Worm (Caenorhabditis elegans) whole organism, young adult: ENCODE data around the gene Y49G5A.1.

Experiments used
- B0035.1 ChIP-seq: sonication (generic microtip); optimal IDR thresholded peaks from 2 replicates; lab custom pipeline; 2016; ENCODE audit warnings: missing genetic modification characterization, mild to moderate bottlenecking, missing compliant biosample characterization, missing genotype, missing genetic modification reagents
- B0336.3 ChIP-seq: fragments of 200-800 bp; sonication (Bioruptor generic); IDR thresholded peaks from 2 replicates; pipeline ENCODE4 v1.3.6; 2022; ENCODE audit warnings: missing genetic modification characterization, missing compliant biosample characterization
- C06A6.2 ChIP-seq: fragments of 200-800 bp; sonication (Bioruptor generic); conservative IDR thresholded peaks from 2 replicates; pipeline ENCODE4 v1.3.6; 2022; ENCODE audit warnings: missing genetic modification characterization, missing compliant biosample characterization
- C17E4.6 ChIP-seq: fragments of 200-800 bp; sonication (Bioruptor generic); IDR thresholded peaks from 2 replicates; pipeline ENCODE4 v1.3.6; 2022; ENCODE audit warnings: missing genetic modification reagents, missing genetic modification characterization, missing compliant biosample characterization
- F22D6.2 ChIP-seq: sonication (generic microtip); optimal IDR thresholded peaks from 2 replicates; lab custom pipeline; 2016; ENCODE audit warnings: mild to moderate bottlenecking, missing genetic modification characterization, missing compliant biosample characterization
- F39B2.1 ChIP-seq: fragments of 200-800 bp; sonication (Bioruptor generic); IDR thresholded peaks from 2 replicates; pipeline ENCODE4 v1.3.6; 2022; ENCODE audit warnings: missing genetic modification reagents, missing genetic modification characterization, missing compliant biosample characterization
- F52B5.7 ChIP-seq: sonication (generic microtip); optimal IDR thresholded peaks from 2 replicates; lab custom pipeline; 2016; ENCODE audit warnings: mild to moderate bottlenecking, missing genetic modification characterization, missing compliant biosample characterization
- K12H6.12 ChIP-seq: fragments of 200-800 bp; sonication (Bioruptor generic); optimal IDR thresholded peaks from 2 replicates; lab custom pipeline; 2018; ENCODE audit warnings: mild to moderate bottlenecking, missing genetic modification characterization, missing compliant biosample characterization
- T26A5.8 ChIP-seq: sonication (generic microtip); optimal IDR thresholded peaks from 2 replicates; lab custom pipeline; 2016; ENCODE audit warnings: missing genetic modification characterization, missing compliant biosample characterization
- Y56A3A.18 ChIP-seq: fragments of 200-800 bp; sonication (Bioruptor generic); IDR thresholded peaks from 2 replicates; pipeline ENCODE4 v1.3.6; 2022; ENCODE audit warnings: missing genetic modification reagents, missing genetic modification characterization, missing compliant biosample characterization
- ama-1 ChIP-seq, 3 experiments: fragments of 150-350 bp in 1 of 3; sonication (generic microtip) in 2 of 3; optimal IDR thresholded peaks; 2 replicates each; lab custom pipeline; 2014 to 2018; ENCODE audit warnings: missing biosample characterization in 2 of 3, missing genetic modification characterization in 2 of 3, missing genetic modification reagents in 2 of 3
- aptf-2 ChIP-seq: fragments of 200-800 bp; sonication (Bioruptor generic); conservative IDR thresholded peaks from 2 replicates; pipeline ENCODE4 v1.3.6; 2022; ENCODE audit warnings: missing genetic modification reagents, missing genetic modification characterization, missing compliant biosample characterization
- atf-7 ChIP-seq: sonication (generic microtip); optimal IDR thresholded peaks from 2 replicates; lab custom pipeline; 2017; ENCODE audit warnings: mild to moderate bottlenecking, missing genetic modification characterization, missing compliant biosample characterization
- athp-1 ChIP-seq: sonication (generic microtip); optimal IDR thresholded peaks from 2 replicates; lab custom pipeline; 2017; ENCODE audit warnings: mild to moderate bottlenecking, missing genetic modification characterization, missing compliant biosample characterization
- attf-5 ChIP-seq: fragments of 200-800 bp; sonication (Bioruptor generic); optimal IDR thresholded peaks from 2 replicates; lab custom pipeline; 2018; ENCODE audit warnings: mild to moderate bottlenecking, missing genetic modification characterization, missing compliant biosample characterization
- ccch-3 ChIP-seq: fragments of 200-800 bp; sonication (Bioruptor generic); optimal IDR thresholded peaks from 2 replicates; lab custom pipeline; 2018; ENCODE audit warnings: mild to moderate bottlenecking, missing genetic modification characterization, missing compliant biosample characterization
- cebp-1 ChIP-seq, 2 experiments: fragments of 200-800 bp in 1 of 2; sonication (Bioruptor generic) in 1 of 2; sonication (generic microtip) in 1 of 2; IDR thresholded peaks in 1 of 2; optimal IDR thresholded peaks in 1 of 2; 2 replicates each; pipeline versions ENCODE4 v1.3.6 to Lab custom; 2017 to 2022; ENCODE audit warnings: missing compliant biosample characterization in 2 of 2, missing genetic modification characterization in 2 of 2, mild to moderate bottlenecking in 1 of 2, missing genetic modification reagents in 1 of 2, moderate library complexity in 1 of 2
- ceh-40 ChIP-seq: fragments of 200-800 bp; sonication (Bioruptor generic); IDR thresholded peaks from 2 replicates; pipeline ENCODE4 v1.3.6; 2022; ENCODE audit warnings: missing genetic modification characterization, missing compliant biosample characterization
- ceh-79 ChIP-seq: sonication (generic microtip); optimal IDR thresholded peaks from 2 replicates; lab custom pipeline; 2017; ENCODE audit warnings: mild to moderate bottlenecking, missing genetic modification characterization, missing compliant biosample characterization
- ceh-91 ChIP-seq: fragments of 200-800 bp; sonication (Bioruptor generic); IDR thresholded peaks from 2 replicates; pipeline ENCODE4 v1.3.6; 2022; ENCODE audit warnings: missing genetic modification reagents, missing genetic modification characterization, missing compliant biosample characterization
- die-1 ChIP-seq: sonication (generic microtip); optimal IDR thresholded peaks from 2 replicates; lab custom pipeline; 2016; ENCODE audit warnings: missing genotype, mild to moderate bottlenecking, missing genetic modification characterization, missing compliant biosample characterization
- dox-1 ChIP-seq: fragments of 200-800 bp; sonication (Bioruptor generic); IDR thresholded peaks from 2 replicates; pipeline ENCODE4 v1.3.6; 2022; ENCODE audit warnings: missing genetic modification reagents, missing genetic modification characterization, missing compliant biosample characterization
- egl-44 ChIP-seq: fragments of 200-800 bp; sonication (Bioruptor generic); IDR thresholded peaks from 2 replicates; pipeline ENCODE4 v1.3.6; 2022; ENCODE audit warnings: missing genetic modification reagents, missing genetic modification characterization, missing compliant biosample characterization
- egrh-3 ChIP-seq: fragments of 200-800 bp; sonication (Bioruptor generic); IDR thresholded peaks from 2 replicates; pipeline ENCODE4 v1.3.6; 2022; ENCODE audit warnings: missing genetic modification reagents, missing genetic modification characterization, missing compliant biosample characterization
- fkh-3 ChIP-seq: sonication (generic microtip); optimal IDR thresholded peaks from 2 replicates; lab custom pipeline; 2016; ENCODE audit warnings: mild to moderate bottlenecking, missing genetic modification characterization, missing compliant biosample characterization
- him-1 ChIP-seq: sonication (generic microtip); optimal IDR thresholded peaks from 2 replicates; lab custom pipeline; 2016; ENCODE audit warnings: missing genotype, missing genetic modification reagents, missing genetic modification characterization, missing compliant biosample characterization
- hmg-1.2 ChIP-seq: fragments of 200-800 bp; sonication (Bioruptor generic); IDR thresholded peaks from 2 replicates; pipeline ENCODE4 v1.3.6; 2022; ENCODE audit warnings: missing genetic modification reagents, missing genetic modification characterization, missing compliant biosample characterization
- hmg-20 ChIP-seq: fragments of 200-800 bp; sonication (Bioruptor generic); IDR thresholded peaks from 2 replicates; pipeline ENCODE4 v1.3.6; 2022; ENCODE audit warnings: missing genetic modification reagents, missing genetic modification characterization, missing compliant biosample characterization
- hsf-1 ChIP-seq: fragments of 200-800 bp; sonication (Bioruptor generic); IDR thresholded peaks from 2 replicates; pipeline ENCODE4 v1.3.6; 2022; ENCODE audit warnings: missing genetic modification reagents, missing genetic modification characterization, missing compliant biosample characterization
- let-526 ChIP-seq: fragments of 200-800 bp; sonication (Bioruptor generic); IDR thresholded peaks from 2 replicates; pipeline ENCODE4 v1.3.6; 2022; ENCODE audit warnings: missing genetic modification reagents, missing genetic modification characterization, missing compliant biosample characterization
- lin-40 ChIP-seq: sonication (generic microtip); optimal IDR thresholded peaks from 2 replicates; lab custom pipeline; 2016; ENCODE audit warnings: missing genetic modification characterization, mild to moderate bottlenecking, missing compliant biosample characterization, missing genotype, missing genetic modification reagents
- madf-6 ChIP-seq: fragments of 200-800 bp; sonication (Bioruptor generic); IDR thresholded peaks from 2 replicates; pipeline ENCODE4 v1.3.6; 2022; ENCODE audit warnings: missing genetic modification reagents, missing genetic modification characterization, missing compliant biosample characterization
- nfya-1 ChIP-seq: sonication (generic microtip); optimal IDR thresholded peaks from 2 replicates; lab custom pipeline; 2017; ENCODE audit warnings: antibody characterized with exemption, missing compliant biosample characterization, missing genetic modification characterization, borderline replicate concordance; ENCODE audit not compliant: insufficient read depth
- nfya-2 ChIP-seq: fragments of 200-800 bp; sonication (Bioruptor generic); IDR thresholded peaks from 2 replicates; pipeline ENCODE4 v1.3.6; 2022; ENCODE audit warnings: missing genetic modification reagents, missing genetic modification characterization, missing compliant biosample characterization
- nfyb-1 ChIP-seq: fragments of 200-800 bp; sonication (Bioruptor generic); IDR thresholded peaks from 2 replicates; pipeline ENCODE4 v1.3.6; 2022; ENCODE audit warnings: missing genetic modification reagents, missing genetic modification characterization, missing compliant biosample characterization
- nhr-179 ChIP-seq: sonication (generic microtip); optimal IDR thresholded peaks from 2 replicates; lab custom pipeline; 2016; ENCODE audit warnings: mild to moderate bottlenecking, missing genetic modification characterization, missing compliant biosample characterization
- sdz-38 ChIP-seq: sonication (generic microtip); optimal IDR thresholded peaks from 2 replicates; lab custom pipeline; 2016; ENCODE audit warnings: missing genotype, missing genetic modification characterization, missing compliant biosample characterization
- sea-2 ChIP-seq: fragments of 200-800 bp; sonication (Bioruptor generic); IDR thresholded peaks from 2 replicates; pipeline ENCODE4 v1.3.6; 2022; ENCODE audit warnings: missing genetic modification characterization, missing compliant biosample characterization
- somi-1 ChIP-seq: fragments of 200-800 bp; sonication (Bioruptor generic); optimal IDR thresholded peaks from 2 replicates; lab custom pipeline; 2018; ENCODE audit warnings: mild to moderate bottlenecking, missing genetic modification characterization, missing compliant biosample characterization
- zfh-2 ChIP-seq: fragments of 200-800 bp; sonication (Bioruptor generic); conservative IDR thresholded peaks from 2 replicates; pipeline ENCODE4 v1.3.6; 2022; ENCODE audit warnings: missing genetic modification reagents, missing genetic modification characterization, missing compliant biosample characterization
- zim-3 ChIP-seq: sonication (generic microtip); optimal IDR thresholded peaks from 2 replicates; lab custom pipeline; 2017; ENCODE audit warnings: mild to moderate bottlenecking, missing genetic modification characterization, moderate library complexity, missing compliant biosample characterization
- ztf-18 ChIP-seq: sonication (generic microtip); optimal IDR thresholded peaks from 2 replicates; lab custom pipeline; 2016; ENCODE audit warnings: missing genotype, mild to moderate bottlenecking, missing genetic modification characterization, missing compliant biosample characterization
- ztf-26 ChIP-seq: sonication (generic microtip); optimal IDR thresholded peaks from 2 replicates; lab custom pipeline; 2017; ENCODE audit warnings: missing genetic modification characterization, missing compliant biosample characterization
- ztf-28 ChIP-seq: fragments of 200-800 bp; sonication (Bioruptor generic); IDR thresholded peaks from 2 replicates; pipeline ENCODE4 v1.3.6; 2022; ENCODE audit warnings: missing genetic modification reagents, missing genetic modification characterization, missing compliant biosample characterization

The Y49G5A.1 gene

ce11 chrV:5324566-5324965, 37.4 kb upstream of the Y49G5A.1 start, which contains the start of gene ceh-33:
Gene ceh-33 (minus strand): TSS chrV:5324666.
- no peak for TF ChIP-seq ztf-18 (tag; lab: Kevin White, UChicago)
- TF ChIP-seq him-1 = no peak
- TF ChIP-seq nfya-2 = no peak
- no peak for TF ChIP-seq C17E4.6 (GFP tag; lab: Robert Waterston, UW)
- no peak for TF ChIP-seq Y56A3A.18 (GFP tag; lab: Robert Waterston, UW)
- TF ChIP-seq hsf-1 (GFP tag; lab: Robert Waterston, UW) = no peak
- TF ChIP-seq nfyb-1 (GFP tag; lab: Robert Waterston, UW) = no peak
- TF ChIP-seq F39B2.1 (GFP tag; lab: Robert Waterston, UW) = no peak
- TF ChIP-seq madf-6 (GFP tag; lab: Robert Waterston, UW) = no peak
- no peak for TF ChIP-seq hmg-20 (GFP tag; lab: Robert Waterston, UW)
- TF ChIP-seq K12H6.12 (tag; lab: Kevin White, UChicago) = no peak
- no peak for TF ChIP-seq ceh-79
- no peak for TF ChIP-seq atf-7 (tag; lab: Kevin White, UChicago)
- TF ChIP-seq let-526 (GFP tag; lab: Robert Waterston, UW) = no peak
- TF ChIP-seq attf-5 (GFP tag; lab: Kevin White, UChicago) = no peak
- TF ChIP-seq B0336.3 (GFP tag; lab: Robert Waterston, UW) = no peak
- no peak for TF ChIP-seq ztf-26 (tag; lab: Kevin White, UChicago)

- no peak for TF ChIP-seq nfyb-1 (GFP tag; lab: Robert Waterston, UW)
- no peak for TF ChIP-seq F52B5.7 (tag; lab: Kevin White, UChicago)
- no peak for TF ChIP-seq aptf-2 (GFP tag; lab: Robert Waterston, UW)
Measured at ce11 chrV:5322815-5323214, 35.6 kb upstream of the Y49G5A.1 start.

DNA sequence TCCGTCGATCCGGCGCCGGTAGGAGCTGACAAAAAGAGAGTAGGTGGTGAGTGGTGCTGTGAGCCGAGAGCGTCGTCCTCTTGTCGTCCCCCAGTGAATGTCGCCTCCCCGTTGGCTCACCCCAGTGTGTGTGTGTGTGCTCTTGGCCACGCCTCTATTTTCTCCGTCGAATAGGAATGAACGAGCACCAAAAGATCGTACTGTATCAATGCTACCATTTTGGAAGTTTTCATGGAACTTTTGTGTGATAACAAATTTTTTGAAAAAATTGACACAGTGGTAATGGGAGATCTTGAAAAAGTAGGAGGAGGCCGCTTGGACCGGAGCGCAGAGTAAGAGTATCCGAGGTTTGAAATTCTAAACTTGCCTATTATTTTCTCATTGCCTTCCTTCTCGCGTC, 32.3 kb upstream of the Y49G5A.1 start, which contains the start of gene ceh-34:
Gene ceh-34, minus strand, starts transcription at position 101 of the 400 bp plus-strand sequence.
- no peak for TF ChIP-seq athp-1
- TF ChIP-seq zfh-2 (GFP tag; lab: Robert Waterston, UW) = peak; percentile 48; the same call in 1 of the 2 replicates
- no peak for TF ChIP-seq lin-40 (tag; lab: Kevin White, UChicago)

ce11 chrV:5318349-5318748, 31.2 kb upstream of the Y49G5A.1 start:
- TF ChIP-seq zim-3 (tag; lab: Kevin White, UChicago) (no peak), C06A6.2 (GFP tag; lab: Robert Waterston, UW) (no peak), nfya-2 (no peak), ccch-3 (GFP tag; lab: Kevin White, UChicago) (no peak), fkh-3 (no peak), hmg-1.2 (GFP tag; lab: Robert Waterston, UW) (no peak), somi-1 (GFP tag; lab: Kevin White, UChicago) (no peak), dox-1 (no peak), die-1 (tag; lab: Kevin White, UChicago) (no peak)

DNA sequence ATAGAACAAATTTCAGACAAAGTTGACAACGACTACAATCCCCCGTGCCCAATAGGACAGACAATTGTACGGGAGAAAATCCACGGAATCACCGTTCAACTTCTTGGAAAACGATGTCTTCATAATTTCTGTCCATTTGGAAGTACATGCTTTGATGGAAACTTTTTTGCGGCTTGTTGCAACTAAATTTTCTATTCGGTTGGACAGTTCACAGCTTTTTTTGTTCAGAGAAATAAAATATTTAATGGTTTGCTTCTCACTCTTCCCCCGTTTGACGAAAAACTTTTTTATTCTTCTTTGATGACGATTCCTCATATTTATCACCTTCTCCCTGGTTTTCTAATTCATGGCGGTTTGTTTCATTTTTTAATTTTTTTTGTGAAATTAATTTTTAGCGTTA, 26.9 kb upstream of the Y49G5A.1 start, which contains the start of gene C10G8.2:
Gene C10G8.2, plus strand, starts transcription at position 301 of the 400 bp plus-strand sequence.
- TF ChIP-seq ceh-91 (GFP tag; lab: Robert Waterston, UW) = no peak
- TF ChIP-seq egl-44 (GFP tag; lab: Robert Waterston, UW) = no peak
- no peak for TF ChIP-seq let-526 (GFP tag; lab: Robert Waterston, UW)
- no peak for TF ChIP-seq sea-2
- no peak for TF ChIP-seq cebp-1 (GFP tag; IDR thresholded peaks at IDR 0.05; lab: Robert Waterston, UW)
- TF ChIP-seq cebp-1 (tag; optimal IDR thresholded peaks at IDR 0.05; lab: Kevin White, UChicago) = no peak
- no peak for TF ChIP-seq nfya-1 (tag; lab: Kevin White, UChicago)
- TF ChIP-seq B0035.1 (tag; lab: Kevin White, UChicago) = no peak
- no peak for TF ChIP-seq atf-7 (tag; lab: Kevin White, UChicago)
- TF ChIP-seq ama-1 (optimal IDR thresholded peaks at IDR 0.05; lab: Kevin White, UChicago) = no peak
- no peak for TF ChIP-seq ama-1 (GFP tag; optimal IDR thresholded peaks at IDR 0.05; lab: Kevin White, UChicago)
- TF ChIP-seq sdz-38 = no peak
- no peak for TF ChIP-seq ztf-28 (GFP tag; lab: Robert Waterston, UW)
- no peak for TF ChIP-seq egrh-3 (GFP tag; lab: Robert Waterston, UW)
- no peak for TF ChIP-seq T26A5.8 (tag; lab: Kevin White, UChicago)
- no peak for TF ChIP-seq nhr-179
- no peak for TF ChIP-seq F22D6.2 (tag; lab: Kevin White, UChicago)
- no peak for TF ChIP-seq ceh-40 (GFP tag; lab: Robert Waterston, UW)
